Worm (Caenorhabditis elegans): Measurements from ENCODE around the gene nhr-92.

nhr-92 gene

ce11 chrIV:1595802-1596201 lies 24.1 kb upstream of the nhr-92 start, which contains the start of gene npp-8 (continued):
- TF ChIP-seq B0019.2 (GFP tag; conservative IDR thresholded peaks at IDR 0.05): 0 out of 2 replicates have a peak, but pooled peaks have one; percentile 25
- peak; percentile 54 for TF ChIP-seq ztf-18 (tag; optimal IDR thresholded peaks at IDR 0.05)
- peak; percentile 14 for TF ChIP-seq somi-1 (GFP tag; optimal IDR thresholded peaks at IDR 0.05)
- no peak for TF ChIP-seq F55B11.4 (tag; optimal IDR thresholded peaks at IDR 0.05; ENCODE audit: borderline replicate concordance, insufficient read depth)
- TF ChIP-seq aptf-3 (GFP tag; IDR thresholded peaks at IDR 0.05): 0 out of 2 replicates have a peak, but pooled peaks have one; percentile 31
- peak; percentile 46 for TF ChIP-seq snpc-4 (GFP tag; optimal IDR thresholded peaks at IDR 0.05)
- TF ChIP-seq snpc-4 (tag; optimal IDR thresholded peaks at IDR 0.05): peak; percentile 50 to 66 (median 59)
- TF ChIP-seq C17E4.6 (GFP tag; IDR thresholded peaks at IDR 0.05): peak; percentile 78
- TF ChIP-seq hlh-26 (GFP tag; conservative IDR thresholded peaks at IDR 0.05): no peak
- peak; percentile 81 for TF ChIP-seq nfyb-1 (GFP tag; IDR thresholded peaks at IDR 0.05)
- TF ChIP-seq F37B4.10 (GFP tag; IDR thresholded peaks at IDR 0.05): no peak
- peak; percentile 89 for TF ChIP-seq F23B12.7 (tag; optimal IDR thresholded peaks at IDR 0.05; ENCODE audit: insufficient read depth)
- peak in 2 of 3 experiments; percentile 5 to 73 for TF ChIP-seq lin-35 (GFP tag; optimal IDR thresholded peaks at IDR 0.05)
- no peak for TF ChIP-seq T26A5.8 (tag; optimal IDR thresholded peaks at IDR 0.05)
- peak; percentile 57 for TF ChIP-seq hrde-1 (tag; optimal IDR thresholded peaks at IDR 0.05; ENCODE audit: borderline replicate concordance)
- TF ChIP-seq madf-3 (GFP tag; IDR thresholded peaks at IDR 0.05): peak; percentile 75; the same call in 1 of the 2 replicates
- peak; percentile 18 for TF ChIP-seq sptf-2 (GFP tag; optimal IDR thresholded peaks at IDR 0.05)
- peak; percentile 84 for TF ChIP-seq ceh-91 (GFP tag; IDR thresholded peaks at IDR 0.05)
- no peak for TF ChIP-seq ztf-6 (GFP tag; IDR thresholded peaks at IDR 0.05)
- peak; percentile 91 for TF ChIP-seq D2030.7 (GFP tag; IDR thresholded peaks at IDR 0.05)
- TF ChIP-seq chd-7 (tag; optimal IDR thresholded peaks at IDR 0.05): peak; percentile 65
- peak; percentile 77 for TF ChIP-seq madf-8 (GFP tag; conservative IDR thresholded peaks at IDR 0.05)
- peak; percentile 81 for TF ChIP-seq tlf-1 (GFP tag; optimal IDR thresholded peaks at IDR 0.05)
- peak; percentile 38; the same call in 1 of the 2 replicates for TF ChIP-seq attf-6 (GFP tag; IDR thresholded peaks at IDR 0.05)
- peak; percentile 33 for TF ChIP-seq atf-7 (tag; optimal IDR thresholded peaks at IDR 0.05)
- TF ChIP-seq lin-40 (tag; optimal IDR thresholded peaks at IDR 0.05): peak; percentile 89
- peak; percentile 90 for TF ChIP-seq ZK185.1 (tag; optimal IDR thresholded peaks at IDR 0.05; ENCODE audit: poor library complexity, severe bottlenecking)
- peak; percentile 83 for TF ChIP-seq zfh-2 (GFP tag; conservative IDR thresholded peaks at IDR 0.05)
- peak; percentile 83 for TF ChIP-seq snpc-1.3 (tag; optimal IDR thresholded peaks at IDR 0.05; ENCODE audit: insufficient read depth)
- peak; percentile 65 for TF ChIP-seq egrh-3 (GFP tag; IDR thresholded peaks at IDR 0.05)
- peak; percentile 70 for TF ChIP-seq hmg-1.2 (GFP tag; IDR thresholded peaks at IDR 0.05)
- TF ChIP-seq zim-3 (tag; optimal IDR thresholded peaks at IDR 0.05): peak; percentile 54
- TF ChIP-seq cebp-2 (GFP tag; IDR thresholded peaks at IDR 0.05): no peak
- peak; percentile 62 for TF ChIP-seq pha-4 (tag; optimal IDR thresholded peaks at IDR 0.05)
- TF ChIP-seq Y53G8AR.9 (GFP tag; conservative IDR thresholded peaks at IDR 0.05): peak; percentile 93
- TF ChIP-seq mxl-1 (tag; optimal IDR thresholded peaks at IDR 0.05): no peak
- TF ChIP-seq let-607 (tag; optimal IDR thresholded peaks at IDR 0.05): peak in 1 of 2 experiments; percentile 58
- TF ChIP-seq efl-1 (GFP tag; optimal IDR thresholded peaks at IDR 0.05): peak; percentile 93
- TF ChIP-seq lin-26 (GFP tag; IDR thresholded peaks at IDR 0.05): peak; percentile 57; the same call in 1 of the 2 replicates
- peak; percentile 14 to 56 for TF ChIP-seq rec-8 (tag; optimal IDR thresholded peaks at IDR 0.05)
- TF ChIP-seq egl-44 (GFP tag; IDR thresholded peaks at IDR 0.05): peak; percentile 59; the same call in 1 of the 2 replicates
- TF ChIP-seq lag-1 (GFP tag; IDR thresholded peaks at IDR 0.05): no peak
- TF ChIP-seq him-1 (tag; optimal IDR thresholded peaks at IDR 0.05): no peak
- TF ChIP-seq ztf-28 (GFP tag; IDR thresholded peaks at IDR 0.05): peak; percentile 67; the same call in 1 of the 2 replicates

Measured in whole organism, young adult.